Fruit fly (Drosophila melanogaster) whole organism, adult: Measurements from ENCODE around the gene Ir20a.

Source experiments
- CG11617 ChIP-seq: fragments of 200-800 bp; sonication (Bioruptor generic); optimal IDR thresholded peaks from 2 replicates; lab custom pipeline; 2017; ENCODE audit warnings: mild to moderate bottlenecking, missing biosample characterization, missing genetic modification reagents, missing genetic modification characterization
- CG12768 ChIP-seq: fragments of 200-800 bp; sonication (Bioruptor generic); optimal IDR thresholded peaks from 2 replicates; lab custom pipeline; 2017; ENCODE audit warnings: missing biosample characterization, missing genetic modification characterization, mild to moderate bottlenecking, moderate library complexity, missing genetic modification reagents
- CG14711 ChIP-seq: fragments of 200-800 bp; sonication (Bioruptor generic); optimal IDR thresholded peaks from 2 replicates; lab custom pipeline; 2018; ENCODE audit warnings: missing biosample characterization, mild to moderate bottlenecking, missing genetic modification characterization, moderate library complexity
- CG1620 ChIP-seq: fragments of 200-800 bp; sonication (Bioruptor generic); optimal IDR thresholded peaks from 2 replicates; lab custom pipeline; 2016; ENCODE audit warnings: missing biosample characterization, missing genetic modification characterization
- CG33017 ChIP-seq: fragments of 200-800 bp; sonication (Bioruptor generic); optimal IDR thresholded peaks from 2 replicates; lab custom pipeline; 2018; ENCODE audit warnings: missing biosample characterization, mild to moderate bottlenecking, missing genetic modification characterization, moderate library complexity
- CG5204 ChIP-seq: fragments of 200-800 bp; sonication (Bioruptor generic); optimal IDR thresholded peaks from 2 replicates; lab custom pipeline; 2016; ENCODE audit warnings: missing biosample characterization, missing genetic modification characterization
- CG7045 ChIP-seq: fragments of 200-800 bp; sonication (Bioruptor generic); optimal IDR thresholded peaks from 2 replicates; lab custom pipeline; 2017; ENCODE audit warnings: missing biosample characterization, mild to moderate bottlenecking, missing genetic modification characterization
- CG7101 ChIP-seq: fragments of 200-800 bp; sonication (Bioruptor generic); optimal IDR thresholded peaks from 2 replicates; lab custom pipeline; 2018; ENCODE audit warnings: missing biosample characterization, mild to moderate bottlenecking, missing genetic modification characterization, moderate library complexity
- Clk ChIP-seq: fragments of 200-800 bp; sonication (Bioruptor generic); optimal IDR thresholded peaks from 2 replicates; lab custom pipeline; 2017; ENCODE audit warnings: missing biosample characterization, missing genetic modification characterization
- Crg-1 ChIP-seq: fragments of 200-800 bp; sonication (Bioruptor generic); optimal IDR thresholded peaks from 2 replicates; lab custom pipeline; 2016; ENCODE audit warnings: missing biosample characterization, missing genetic modification characterization
- Hr96 ChIP-seq: fragments of 200-800 bp; sonication (Bioruptor generic); optimal IDR thresholded peaks from 2 replicates; lab custom pipeline; 2016; ENCODE audit warnings: missing biosample characterization, missing genetic modification characterization
- Mnt ChIP-seq: fragments of 200-800 bp; sonication (Bioruptor generic); optimal IDR thresholded peaks from 2 replicates; lab custom pipeline; 2016; ENCODE audit warnings: missing biosample characterization, mild to moderate bottlenecking, missing genetic modification characterization
- bab1 ChIP-seq: fragments of 200-800 bp; sonication (Bioruptor generic); optimal IDR thresholded peaks from 3 replicates; lab custom pipeline; 2019; ENCODE audit warnings: missing biosample characterization, mild to moderate bottlenecking, missing genetic modification characterization, moderate library complexity
- cic ChIP-seq: fragments of 200-800 bp; sonication (Bioruptor generic); optimal IDR thresholded peaks from 2 replicates; lab custom pipeline; 2017; ENCODE audit warnings: missing biosample characterization, mild to moderate bottlenecking, missing genetic modification characterization, moderate library complexity
- cnc ChIP-seq, 2 experiments: fragments of >200 bp; optimal IDR thresholded peaks; 2 replicates each; lab custom pipeline; 2017
- kay ChIP-seq: fragments of 200-800 bp; sonication (Bioruptor generic); peaks from one replicate; lab custom pipeline; 2016; ENCODE audit warnings: missing biosample characterization, missing genetic modification characterization, borderline replicate concordance
- ovo ChIP-seq: fragments of 200-800 bp; sonication (Bioruptor generic); optimal IDR thresholded peaks from 2 replicates; lab custom pipeline; 2016; ENCODE audit warnings: missing biosample characterization, missing genetic modification characterization
- pad ChIP-seq: fragments of 200-800 bp; sonication (Bioruptor generic); optimal IDR thresholded peaks from 3 replicates; lab custom pipeline; 2017; ENCODE audit warnings: missing biosample characterization, missing genetic modification characterization, mild to moderate bottlenecking, moderate library complexity, missing genetic modification reagents
- tj ChIP-seq: fragments of 200-800 bp; sonication (Bioruptor generic); optimal IDR thresholded peaks from 3 replicates; lab custom pipeline; 2017; ENCODE audit warnings: missing biosample characterization, mild to moderate bottlenecking, missing genetic modification characterization, moderate library complexity
- toe ChIP-seq: fragments of 200-800 bp; sonication (Bioruptor generic); optimal IDR thresholded peaks from 2 replicates; lab custom pipeline; 2016; ENCODE audit warnings: missing biosample characterization, missing genetic modification characterization

The Ir20a gene

dm6 chrX:21440687-21441086, 38.1 kb downstream of the Ir20a start:
- TF ChIP-seq CG7045 (no peak), Mnt (GFP tag; lab: Kevin White, UChicago) (no peak), CG33017 (tag; lab: Kevin White, UChicago) (no peak), bab1 (GFP tag; lab: Kevin White, UChicago) (no peak), CG7101 (no peak), tj (no peak), toe (GFP tag; lab: Kevin White, UChicago) (no peak), CG11617 (no peak), pad (GFP tag; lab: Kevin White, UChicago) (no peak), Hr96 (GFP tag; lab: Kevin White, UChicago) (no peak), cnc (optimal IDR thresholded peaks at IDR 0.05; lab: Kevin White, UChicago) (no peak), Crg-1 (no peak), ovo (GFP tag; lab: Kevin White, UChicago) (no peak), Clk (no peak), kay (GFP tag; lab: Kevin White, UChicago) (no peak), CG1620 (GFP tag; lab: Kevin White, UChicago) (no peak), cic (GFP tag; lab: Kevin White, UChicago) (no peak), CG12768 (GFP tag; lab: Kevin White, UChicago) (no peak), CG14711 (tag; lab: Kevin White, UChicago) (no peak), CG5204 (GFP tag; lab: Kevin White, UChicago) (no peak)

DNA sequence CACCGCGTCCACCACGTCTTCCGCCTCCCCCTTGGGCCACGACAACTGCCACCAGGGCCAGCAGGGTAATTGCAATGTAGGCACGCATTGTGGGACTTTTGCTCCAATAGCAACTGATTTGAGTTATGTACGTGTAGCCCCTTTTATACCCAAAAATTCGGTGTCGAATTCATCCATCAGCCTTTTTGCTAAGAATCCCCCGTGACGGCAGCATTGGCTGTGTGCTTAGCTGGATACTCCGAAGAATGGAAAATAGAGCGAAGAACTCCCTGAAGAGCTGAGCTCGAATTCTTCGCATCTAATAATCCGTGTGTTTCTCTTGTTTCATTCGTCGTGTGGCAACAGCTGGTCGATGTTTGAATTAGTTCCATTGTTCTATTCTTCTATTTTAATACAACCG, 49.6 kb downstream of the Ir20a start, which contains the start of gene CG10918:
Gene CG10918, minus strand, starts transcription at position 101 of the 400 bp plus-strand sequence.
- TF ChIP-seq CG5204 (GFP tag; lab: Kevin White, UChicago) (no peak), CG12768 (GFP tag; lab: Kevin White, UChicago) (no peak), Mnt (GFP tag; lab: Kevin White, UChicago) (no peak), CG33017 (tag; lab: Kevin White, UChicago) (no peak), cic (GFP tag; lab: Kevin White, UChicago) (no peak), CG1620 (GFP tag; lab: Kevin White, UChicago) (no peak), Crg-1 (no peak), bab1 (GFP tag; lab: Kevin White, UChicago) (no peak)
